Worm (Caenorhabditis elegans): Measurements from ENCODE around the gene srv-9.

srv-9 gene

ce11 chrV:13391378-13392258 lies 31.3 kb downstream of the srv-9 start, which contains the start of gene somi-1:
Gene somi-1 (minus strand): TSS chrV:13391395.
- TF ChIP-seq nhr-11 (tag; optimal IDR thresholded peaks at IDR 0.05) = no peak
- TF ChIP-seq nhr-25 (tag; optimal IDR thresholded peaks at IDR 0.05) = peak; percentile 69
- TF ChIP-seq jun-1 (tag; optimal IDR thresholded peaks at IDR 0.05) = peak; percentile 1
- TF ChIP-seq lin-39 (tag; optimal IDR thresholded peaks at IDR 0.05) = peak; percentile 36
- peak; percentile 45 for TF ChIP-seq nhr-43 (tag; optimal IDR thresholded peaks at IDR 0.05; ENCODE audit: poor library complexity, severe bottlenecking)
- no peak for TF ChIP-seq lin-15B (tag; optimal IDR thresholded peaks at IDR 0.05)
- no peak for TF ChIP-seq unc-39 (tag; optimal IDR thresholded peaks at IDR 0.05)
- TF ChIP-seq nhr-23 (tag; optimal IDR thresholded peaks at IDR 0.05) = peak; percentile 51
- TF ChIP-seq fkh-10 (GFP tag; optimal IDR thresholded peaks at IDR 0.05) = peak; percentile 26
- peak; percentile 54 for TF ChIP-seq ama-1 (optimal IDR thresholded peaks at IDR 0.05)
- no peak for TF ChIP-seq pha-4 (tag; optimal IDR thresholded peaks at IDR 0.05)
- no peak for TF ChIP-seq mdl-1 (tag; optimal IDR thresholded peaks at IDR 0.05)
- TF ChIP-seq nhr-28 (tag; optimal IDR thresholded peaks at IDR 0.05) = no peak

ce11 chrV:13390936-13391335 lies 32.0 kb downstream of the srv-9 start:
- TF ChIP-seq pqm-1 (tag; optimal IDR thresholded peaks at IDR 0.05) (no peak), nhr-25 (tag; optimal IDR thresholded peaks at IDR 0.05) (peak; percentile 63), nhr-43 (tag; optimal IDR thresholded peaks at IDR 0.05; ENCODE audit: poor library complexity, severe bottlenecking) (peak; percentile 26), nfya-1 (tag; optimal IDR thresholded peaks at IDR 0.05; ENCODE audit: insufficient read depth) (peak; percentile 56)

- no peak for TF ChIP-seq pha-4 (tag; optimal IDR thresholded peaks at IDR 0.05)
- no peak for TF ChIP-seq nhr-11 (tag; optimal IDR thresholded peaks at IDR 0.05)
- no peak for TF ChIP-seq ZK546.5 (tag; optimal IDR thresholded peaks at IDR 0.05)
- TF ChIP-seq fkh-10 (GFP tag; optimal IDR thresholded peaks at IDR 0.05) = no peak
- TF ChIP-seq sea-2 (GFP tag; optimal IDR thresholded peaks at IDR 0.05) = no peak
- no peak for TF ChIP-seq ztf-11 (tag; optimal IDR thresholded peaks at IDR 0.05)
- TF ChIP-seq nhr-25 (tag; optimal IDR thresholded peaks at IDR 0.05) = peak; percentile 67
- no peak for TF ChIP-seq ceh-16 (tag; optimal IDR thresholded peaks at IDR 0.05)
- TF ChIP-seq nfya-1 (tag; optimal IDR thresholded peaks at IDR 0.05; ENCODE audit: insufficient read depth) = peak; percentile 8
- no peak for TF ChIP-seq mml-1 (tag; optimal IDR thresholded peaks at IDR 0.05)
- TF ChIP-seq elt-1 (tag; optimal IDR thresholded peaks at IDR 0.05) = no peak
- peak; percentile 12 for TF ChIP-seq ceh-28 (tag; optimal IDR thresholded peaks at IDR 0.05)
- peak; percentile 13 for TF ChIP-seq nhr-43 (tag; optimal IDR thresholded peaks at IDR 0.05; ENCODE audit: poor library complexity, severe bottlenecking)
- TF ChIP-seq ceh-9 (tag; optimal IDR thresholded peaks at IDR 0.05) = no peak
- TF ChIP-seq pqm-1 (tag; optimal IDR thresholded peaks at IDR 0.05) = no peak
- no peak for TF ChIP-seq egl-5 (tag; optimal IDR thresholded peaks at IDR 0.05)
- TF ChIP-seq jun-1 (tag; optimal IDR thresholded peaks at IDR 0.05) = no peak
- no peak for TF ChIP-seq skn-1 (tag; optimal IDR thresholded peaks at IDR 0.05)
- no peak for TF ChIP-seq unc-39 (tag; optimal IDR thresholded peaks at IDR 0.05)
- no peak for TF ChIP-seq lin-39 (tag; optimal IDR thresholded peaks at IDR 0.05)
- no peak for TF ChIP-seq nhr-28 (tag; optimal IDR thresholded peaks at IDR 0.05)
- TF ChIP-seq R02D3.7 (tag; optimal IDR thresholded peaks at IDR 0.05) = no peak
- no peak for TF ChIP-seq zag-1 (tag; optimal IDR thresholded peaks at IDR 0.05)
- TF ChIP-seq nhr-12 (tag; optimal IDR thresholded peaks at IDR 0.05) = no peak
- TF ChIP-seq snpc-4 (tag; optimal IDR thresholded peaks at IDR 0.05) = no peak
- TF ChIP-seq mdl-1 (tag; optimal IDR thresholded peaks at IDR 0.05) = no peak
- no peak for TF ChIP-seq egl-27 (tag; optimal IDR thresholded peaks at IDR 0.05)
- TF ChIP-seq nhr-23 (tag; optimal IDR thresholded peaks at IDR 0.05) = peak; percentile 62
- no peak for TF ChIP-seq fos-1 (tag; optimal IDR thresholded peaks at IDR 0.05)
- TF ChIP-seq eor-1 (tag; optimal IDR thresholded peaks at IDR 0.05) = no peak
- TF ChIP-seq ceh-82 (tag; optimal IDR thresholded peaks at IDR 0.05) = no peak
- TF ChIP-seq elt-3 (tag; optimal IDR thresholded peaks at IDR 0.05) = peak in 2 of 3 experiments; percentile 66 to 80
- no peak for TF ChIP-seq nhr-67 (tag; optimal IDR thresholded peaks at IDR 0.05)
- TF ChIP-seq tbx-2 (tag; optimal IDR thresholded peaks at IDR 0.05) = no peak
Observed at ce11 chrV:13389454-13389853, 33.5 kb downstream of the srv-9 start.
